Worm (Caenorhabditis elegans) whole organism, L1 larva: ENCODE results near the gene C16D9.4.

Experiments
- C04F5.9 ChIP-seq: sonication (generic microtip); optimal IDR thresholded peaks from 2 replicates; lab custom pipeline; 2016; ENCODE audit warnings: missing genetic modification characterization, missing compliant biosample characterization
- alr-1 ChIP-seq: fragments of 200-800 bp; sonication (Bioruptor generic); optimal IDR thresholded peaks from 2 replicates; lab custom pipeline; 2018; ENCODE audit warnings: borderline replicate concordance, mild to moderate bottlenecking, missing genetic modification characterization, missing compliant biosample characterization
- blmp-1 ChIP-seq: fragments of 150-350 bp; optimal IDR thresholded peaks from 2 replicates; lab custom pipeline; 2014; ENCODE audit warnings: missing biosample characterization, missing genetic modification characterization
- ceh-8 ChIP-seq: fragments of 200-800 bp; sonication (Bioruptor generic); optimal IDR thresholded peaks from 2 replicates; lab custom pipeline; 2018; ENCODE audit warnings: mild to moderate bottlenecking, missing genetic modification characterization, moderate library complexity, missing compliant biosample characterization
- dpl-1 ChIP-seq, 3 experiments: fragments of 150-350 bp in 2 of 3; sonication (generic microtip) in 1 of 3; optimal IDR thresholded peaks; 2 replicates each; lab custom pipeline; 2014 to 2017; ENCODE audit warnings: missing biosample characterization in 3 of 3, missing genetic modification characterization in 3 of 3, missing genetic modification reagents in 3 of 3
- dsc-1 ChIP-seq: sonication (generic microtip); optimal IDR thresholded peaks from 2 replicates; lab custom pipeline; 2016; ENCODE audit warnings: mild to moderate bottlenecking, missing genetic modification characterization, missing compliant biosample characterization
- efl-1 ChIP-seq, 4 experiments: fragments of 150-350 bp; optimal IDR thresholded peaks in 3 of 4; peaks in 1 of 4; 1 replicate in 1 of 4; 2 replicates in 3 of 4; lab custom pipeline; 2014; ENCODE audit warnings: missing biosample characterization in 2 of 4, missing genetic modification characterization in 2 of 4, missing genetic modification reagents in 2 of 4
- efl-3 ChIP-seq: fragments of 200-800 bp; sonication (Bioruptor generic); optimal IDR thresholded peaks from 2 replicates; lab custom pipeline; 2018; ENCODE audit warnings: mild to moderate bottlenecking, missing genetic modification characterization, missing compliant biosample characterization
- egl-13 ChIP-seq: sonication (generic microtip); optimal IDR thresholded peaks from 2 replicates; lab custom pipeline; 2016; ENCODE audit warnings: missing genotype, missing genetic modification reagents, missing genetic modification characterization, missing compliant biosample characterization
- elt-2 ChIP-seq: sonication (generic microtip); optimal IDR thresholded peaks from 2 replicates; lab custom pipeline; 2016; ENCODE audit warnings: missing genetic modification characterization, mild to moderate bottlenecking, inconsistent platforms, missing compliant biosample characterization, missing genetic modification reagents
- fkh-10 ChIP-seq: sonication (generic microtip); optimal IDR thresholded peaks from 2 replicates; lab custom pipeline; 2017; ENCODE audit warnings: missing biosample characterization, missing genetic modification reagents, missing genetic modification characterization
- fkh-4 ChIP-seq: sonication (generic microtip); optimal IDR thresholded peaks from 2 replicates; lab custom pipeline; 2016; ENCODE audit warnings: missing compliant biosample characterization, missing genetic modification characterization, borderline replicate concordance
- fkh-8 ChIP-seq: sonication (generic microtip); optimal IDR thresholded peaks from 2 replicates; lab custom pipeline; 2016; ENCODE audit warnings: mild to moderate bottlenecking, missing genetic modification characterization, missing compliant biosample characterization
- hlh-17 ChIP-seq: fragments of 200-800 bp; sonication (Bioruptor generic); optimal IDR thresholded peaks from 2 replicates; lab custom pipeline; 2018; ENCODE audit warnings: missing genetic modification characterization, mild to moderate bottlenecking, missing compliant biosample characterization, moderate library complexity, borderline replicate concordance
- isw-1 ChIP-seq: fragments of 200-800 bp; sonication (Bioruptor generic); IDR thresholded peaks from 2 replicates; pipeline ENCODE4 v1.3.6; 2022; ENCODE audit warnings: missing genetic modification characterization, missing compliant biosample characterization
- lin-14 ChIP-seq: fragments of 200-800 bp; sonication (Bioruptor generic); optimal IDR thresholded peaks from 2 replicates; lab custom pipeline; 2018; ENCODE audit warnings: mild to moderate bottlenecking, missing genetic modification characterization, moderate library complexity, missing compliant biosample characterization
- lin-15B ChIP-seq: fragments of 150-350 bp; sonication (generic microtip); optimal IDR thresholded peaks from 3 replicates; lab custom pipeline; 2014; ENCODE audit warnings: missing biosample characterization, missing genetic modification characterization
- lin-35 ChIP-seq, 2 experiments: fragments of 150-350 bp; optimal IDR thresholded peaks; 2 replicates each; lab custom pipeline; 2014; ENCODE audit warnings: missing biosample characterization in 2 of 2, missing genetic modification characterization in 2 of 2, missing genetic modification reagents in 2 of 2
- lir-3 ChIP-seq: sonication (generic microtip); optimal IDR thresholded peaks from 2 replicates; lab custom pipeline; 2016; ENCODE audit warnings: mild to moderate bottlenecking, missing genetic modification characterization, moderate library complexity, missing compliant biosample characterization; ENCODE audit not compliant: poor library complexity
- lsy-2 ChIP-seq, 2 experiments: fragments of 150-350 bp; optimal IDR thresholded peaks; 2 replicates each; lab custom pipeline; 2014; ENCODE audit warnings: missing biosample characterization in 2 of 2, missing genetic modification characterization in 2 of 2
- mab-9 ChIP-seq: fragments of 200-800 bp; sonication (Bioruptor generic); IDR thresholded peaks from 2 replicates; pipeline ENCODE4 v1.3.6; 2022; ENCODE audit warnings: missing genetic modification reagents, missing genetic modification characterization, missing compliant biosample characterization
- mdl-1 ChIP-seq, 2 experiments: fragments of 150-350 bp; optimal IDR thresholded peaks; 2 replicates each; lab custom pipeline; 2014 to 2017; ENCODE audit warnings: missing biosample characterization in 2 of 2, missing genetic modification characterization in 2 of 2, inconsistent platforms in 1 of 2
- nhr-11 ChIP-seq: fragments of 150-350 bp; optimal IDR thresholded peaks from 2 replicates; lab custom pipeline; 2014; ENCODE audit warnings: missing biosample characterization, missing genetic modification characterization
- nhr-20 ChIP-seq: sonication (generic microtip); optimal IDR thresholded peaks from 2 replicates; lab custom pipeline; 2016; ENCODE audit warnings: mild to moderate bottlenecking, missing genetic modification characterization, missing compliant biosample characterization
- nhr-28 ChIP-seq: fragments of 150-350 bp; optimal IDR thresholded peaks from 2 replicates; lab custom pipeline; 2014; ENCODE audit warnings: missing biosample characterization, missing genetic modification characterization
- nhr-71 ChIP-seq: sonication (generic microtip); optimal IDR thresholded peaks from 2 replicates; lab custom pipeline; 2016; ENCODE audit warnings: mild to moderate bottlenecking, missing genetic modification characterization, moderate library complexity, missing compliant biosample characterization
- nhr-85 ChIP-seq: sonication (generic microtip); peaks from one replicate; lab custom pipeline; 2016; ENCODE audit warnings: missing genetic modification characterization, inconsistent platforms, missing compliant biosample characterization
- pag-3 ChIP-seq: sonication (generic microtip); optimal IDR thresholded peaks from 2 replicates; lab custom pipeline; 2017; ENCODE audit warnings: missing genetic modification characterization, mild to moderate bottlenecking, missing compliant biosample characterization, antibody characterized with exemption, borderline replicate concordance; ENCODE audit not compliant: insufficient read depth
- pqm-1 ChIP-seq: sonication (generic microtip); optimal IDR thresholded peaks from 3 replicates; lab custom pipeline; 2017; ENCODE audit warnings: missing biosample characterization, missing genetic modification characterization
- rnt-1 ChIP-seq: sonication (generic microtip); optimal IDR thresholded peaks from 2 replicates; lab custom pipeline; 2016; ENCODE audit warnings: mild to moderate bottlenecking, missing genetic modification characterization, moderate library complexity, missing compliant biosample characterization
- skn-1 ChIP-seq: fragments of 150-350 bp; optimal IDR thresholded peaks from 2 replicates; lab custom pipeline; 2014; ENCODE audit warnings: missing biosample characterization, missing genetic modification characterization
- sox-4 ChIP-seq: sonication (generic microtip); optimal IDR thresholded peaks from 2 replicates; lab custom pipeline; 2016; ENCODE audit warnings: missing genetic modification characterization, missing compliant biosample characterization
- sptf-1 ChIP-seq: fragments of 150-350 bp; optimal IDR thresholded peaks from 2 replicates; lab custom pipeline; 2014; ENCODE audit warnings: missing biosample characterization, missing genetic modification characterization
- tlp-1 ChIP-seq: fragments of 150-350 bp; optimal IDR thresholded peaks from 2 replicates; lab custom pipeline; 2014; ENCODE audit warnings: missing biosample characterization, missing genetic modification characterization
- unc-62 ChIP-seq: fragments of 150-350 bp; optimal IDR thresholded peaks from 2 replicates; lab custom pipeline; 2014; ENCODE audit warnings: missing biosample characterization, missing genetic modification reagents, missing genetic modification characterization
- zag-1 ChIP-seq: fragments of 150-350 bp; optimal IDR thresholded peaks from 2 replicates; lab custom pipeline; 2014; ENCODE audit warnings: missing biosample characterization, missing genetic modification characterization
- ztf-11 ChIP-seq, 2 experiments: sonication (generic microtip); optimal IDR thresholded peaks; 2 replicates each; lab custom pipeline; 2016 to 2017; ENCODE audit warnings: missing genetic modification characterization in 2 of 2, missing biosample characterization in 1 of 2, missing compliant biosample characterization in 1 of 2

Gene C16D9.4

ce11 chrV:8219550-8219949, 23.1 kb downstream of the C16D9.4 start:
- TF ChIP-seq blmp-1 (tag; lab: Kevin White, UChicago) (no peak), egl-13 (no peak)
- TF ChIP-seq, all 84 proteins: peak for 0

- TF ChIP-seq dsc-1 (tag; lab: Kevin White, UChicago) = peak; percentile 88
- TF ChIP-seq mab-9 (GFP tag; lab: Robert Waterston, UW) = no peak
- no peak for TF ChIP-seq sptf-1 (tag; lab: Kevin White, UChicago)
- TF ChIP-seq ceh-8 (GFP tag; lab: Kevin White, UChicago) = no peak
- TF ChIP-seq nhr-20 (tag; lab: Kevin White, UChicago) = no peak
- TF ChIP-seq nhr-11 (tag; lab: Kevin White, UChicago) = no peak
- peak; percentile 10 for TF ChIP-seq nhr-71 (tag; lab: Kevin White, UChicago)
- no peak for TF ChIP-seq rnt-1 (tag; lab: Kevin White, UChicago)
- TF ChIP-seq mdl-1 (tag; optimal IDR thresholded peaks at IDR 0.05; lab: Kevin White, UChicago) = no peak
- TF ChIP-seq lin-35 (GFP tag; optimal IDR thresholded peaks at IDR 0.05; lab: Kevin White, UChicago) = peak in 1 of 2 experiments; percentile 13
- no peak for TF ChIP-seq tlp-1 (tag; lab: Kevin White, UChicago)
- peak; percentile 51 for TF ChIP-seq fkh-10
- TF ChIP-seq C04F5.9 (tag; lab: Kevin White, UChicago) = no peak
- TF ChIP-seq isw-1 = no peak
- TF ChIP-seq lin-14 (GFP tag; lab: Kevin White, UChicago) = peak; percentile 56
- no peak for TF ChIP-seq nhr-28 (tag; lab: Kevin White, UChicago)
- no peak for TF ChIP-seq pag-3 (tag; lab: Kevin White, UChicago)
- no peak for TF ChIP-seq dpl-1 (GFP tag; optimal IDR thresholded peaks at IDR 0.05; lab: Kevin White, UChicago)
- peak; percentile 23 for TF ChIP-seq fkh-4
- no peak for TF ChIP-seq efl-1 (optimal IDR thresholded peaks at IDR 0.05; lab: Kevin White, UChicago)
- TF ChIP-seq efl-1 (GFP tag; optimal IDR thresholded peaks at IDR 0.05 in 1 of 2; lab: Kevin White, UChicago) = peak in 1 of 2 experiments; percentile 82
- TF ChIP-seq hlh-17 (GFP tag; lab: Kevin White, UChicago) = no peak
- no peak for TF ChIP-seq efl-3 (GFP tag; lab: Kevin White, UChicago)
- no peak for TF ChIP-seq sox-4
These were observed 24.9 kb downstream of the C16D9.4 start, which contains the start of gene K07C11.8 for ce11 chrV:8217661-8218265. TSS of gene K07C11.8 (minus strand) at chrV:8217884.

- TF ChIP-seq nhr-71 (tag; lab: Kevin White, UChicago) (no peak), alr-1 (tag; lab: Kevin White, UChicago) (no peak), zag-1 (tag; lab: Kevin White, UChicago) (no peak), pqm-1 (tag; lab: Kevin White, UChicago) (peak; percentile 91), lsy-2 (tag; optimal IDR thresholded peaks at IDR 0.05; lab: Kevin White, UChicago) (no peak), nhr-85 (tag; lab: Kevin White, UChicago) (no peak), unc-62 (GFP tag; lab: Kevin White, UChicago) (no peak), fkh-8 (tag; lab: Kevin White, UChicago) (no peak), lin-15B (no peak), skn-1 (no peak), efl-1 (optimal IDR thresholded peaks at IDR 0.05; lab: Kevin White, UChicago) (no peak), efl-1 (GFP tag; optimal IDR thresholded peaks at IDR 0.05 in 1 of 2; lab: Kevin White, UChicago) (peak in 1 of 2 experiments; percentile 58), ztf-11 (tag; optimal IDR thresholded peaks at IDR 0.05; lab: Kevin White, UChicago) (no peak), dpl-1 (GFP tag; optimal IDR thresholded peaks at IDR 0.05; lab: Kevin White, UChicago) (no peak), sptf-1 (tag; lab: Kevin White, UChicago) (no peak), elt-2 (tag; lab: Kevin White, UChicago) (peak; percentile 74), lir-3 (tag; lab: Kevin White, UChicago) (no peak)
- TF ChIP-seq, all 84 proteins: peak for 3
These were observed 25.6 kb downstream of the C16D9.4 start for ce11 chrV:8217118-8217517.
